Worm (Caenorhabditis elegans): ENCODE results near the gene sra-13.

DNA sequence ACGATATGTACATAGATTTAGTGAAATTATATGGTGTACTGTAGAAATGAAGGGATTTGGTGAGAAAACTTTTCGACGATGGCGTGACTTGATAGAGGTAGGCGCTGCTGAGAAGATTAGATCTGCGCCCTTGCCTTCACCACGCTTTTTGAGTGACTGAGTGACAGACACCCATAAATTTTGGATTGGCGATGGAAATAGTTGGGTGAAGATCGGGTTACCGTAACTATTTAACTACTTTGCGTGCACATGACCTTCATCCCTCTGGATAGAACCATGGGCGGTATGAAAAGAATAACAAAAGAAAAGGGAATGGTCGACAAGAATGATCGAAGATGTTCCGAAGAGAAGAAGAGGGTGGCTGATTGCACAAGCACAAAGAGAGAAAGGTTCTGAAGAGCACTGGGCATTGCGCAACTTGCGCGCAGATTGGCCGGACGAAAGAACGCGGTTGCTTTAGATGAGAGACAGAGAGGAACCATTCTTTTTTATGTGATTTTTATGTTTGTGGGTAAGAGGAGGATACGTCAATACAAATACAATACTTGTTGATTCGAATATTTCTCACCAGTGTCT lies 8.1 kb downstream of the sra-13 start:
- no peak for TF ChIP-seq B0035.1 (tag; optimal IDR thresholded peaks at IDR 0.05)
- no peak for TF ChIP-seq nfya-1 (tag; optimal IDR thresholded peaks at IDR 0.05; ENCODE audit: borderline replicate concordance, insufficient read depth)

Data from whole organism, young adult.